Worm (Caenorhabditis elegans): ENCODE measurements around the gene str-10.

ce11 chrX:13084273-13084672 lies 1.8 kb downstream of the str-10 start, which contains the start of gene R03G8.1:
- TF ChIP-seq nhr-12 (tag; optimal IDR thresholded peaks at IDR 0.05) (no peak), ama-1 (optimal IDR thresholded peaks at IDR 0.05) (no peak), nhr-43 (tag; optimal IDR thresholded peaks at IDR 0.05; ENCODE audit: poor library complexity, severe bottlenecking) (no peak), ZK546.5 (tag; optimal IDR thresholded peaks at IDR 0.05) (no peak), nfya-1 (tag; optimal IDR thresholded peaks at IDR 0.05; ENCODE audit: insufficient read depth) (no peak), pqm-1 (tag; optimal IDR thresholded peaks at IDR 0.05) (no peak), nhr-28 (tag; optimal IDR thresholded peaks at IDR 0.05) (no peak), unc-62 (GFP tag; optimal IDR thresholded peaks at IDR 0.05) (no peak), nhr-76 (tag; optimal IDR thresholded peaks at IDR 0.05) (no peak)

Data from whole organism, L3 larva.